Fruit fly (Drosophila melanogaster) whole organism, prepupa: ENCODE data around the gene Trmt112.

Experiments
- CG10631 ChIP-seq: fragments of 200-800 bp; sonication (Bioruptor generic); optimal IDR thresholded peaks from 2 replicates; lab custom pipeline; 2016; ENCODE audit warnings: missing biosample characterization, missing genetic modification characterization
- CG10669 ChIP-seq: fragments of 200-800 bp; sonication (Bioruptor generic); optimal IDR thresholded peaks from 3 replicates; lab custom pipeline; 2018; ENCODE audit warnings: missing biosample characterization, mild to moderate bottlenecking, missing genetic modification characterization, moderate library complexity
- CG11294 ChIP-seq: fragments of 200-800 bp; sonication (Bioruptor generic); IDR thresholded peaks from 2 replicates; pipeline ENCODE4 v1.3.6; 2022; ENCODE audit warnings: missing biosample characterization, missing genetic modification characterization
- CG11762 ChIP-seq: fragments of 200-800 bp; sonication (Bioruptor generic); optimal IDR thresholded peaks from 3 replicates; lab custom pipeline; 2016; ENCODE audit warnings: missing biosample characterization, missing genetic modification characterization; ENCODE audit not compliant: insufficient read depth
- CG11902 ChIP-seq: fragments of 200-800 bp; sonication (Bioruptor generic); optimal IDR thresholded peaks from 3 replicates; lab custom pipeline; 2016; ENCODE audit warnings: missing biosample characterization, missing genetic modification characterization
- CG15336 ChIP-seq: fragments of 200-800 bp; sonication (Bioruptor generic); IDR thresholded peaks from 2 replicates; pipeline ENCODE4 v1.3.6; 2022; ENCODE audit warnings: missing biosample characterization, missing genetic modification characterization
- CG3032 ChIP-seq: fragments of 200-800 bp; optimal IDR thresholded peaks from 2 replicates; lab custom pipeline; 2019; ENCODE audit warnings: missing biosample characterization, mild to moderate bottlenecking, missing genetic modification characterization, moderate library complexity
- CG31627 ChIP-seq: fragments of 200-800 bp; sonication (Bioruptor generic); optimal IDR thresholded peaks from 3 replicates; lab custom pipeline; 2016; ENCODE audit warnings: missing biosample characterization, missing genetic modification characterization
- CG34406 ChIP-seq: fragments of 200-800 bp; sonication (Bioruptor generic); optimal IDR thresholded peaks from 3 replicates; lab custom pipeline; 2016; ENCODE audit warnings: missing biosample characterization, missing genetic modification characterization
- CG4318 ChIP-seq: fragments of 200-800 bp; sonication (Bioruptor generic); optimal IDR thresholded peaks from 3 replicates; lab custom pipeline; 2017; ENCODE audit warnings: missing biosample characterization, mild to moderate bottlenecking, missing genetic modification characterization
- CG6163 ChIP-seq: fragments of 200-800 bp; sonication (Bioruptor generic); IDR thresholded peaks from 3 replicates; pipeline ENCODE4 v1.3.6; 2022; ENCODE audit warnings: missing biosample characterization, missing genetic modification characterization
- CG6276 ChIP-seq: fragments of 200-800 bp; sonication (Bioruptor generic); optimal IDR thresholded peaks from 2 replicates; lab custom pipeline; 2017; ENCODE audit warnings: missing biosample characterization, mild to moderate bottlenecking, missing genetic modification characterization
- CG6792 ChIP-seq: fragments of 200-800 bp; sonication (Bioruptor generic); optimal IDR thresholded peaks from 3 replicates; lab custom pipeline; 2016; ENCODE audit warnings: missing biosample characterization, missing genetic modification characterization
- CG6854 ChIP-seq: fragments of 200-800 bp; sonication (Bioruptor generic); optimal IDR thresholded peaks from 2 replicates; lab custom pipeline; 2017; ENCODE audit warnings: missing biosample characterization, mild to moderate bottlenecking, missing genetic modification characterization
- CG8119 ChIP-seq: fragments of 200-800 bp; sonication (Bioruptor generic); IDR thresholded peaks from 3 replicates; pipeline ENCODE4 v1.3.6; 2022; ENCODE audit warnings: missing biosample characterization, missing genetic modification characterization
- CG8319 ChIP-seq: fragments of 200-800 bp; sonication (Bioruptor generic); optimal IDR thresholded peaks from 3 replicates; lab custom pipeline; 2016; ENCODE audit warnings: missing biosample characterization, missing genetic modification characterization
- Eip75B ChIP-seq: fragments of 200-800 bp; sonication (Bioruptor generic); optimal IDR thresholded peaks from 3 replicates; lab custom pipeline; 2016; ENCODE audit warnings: missing biosample characterization, missing genetic modification characterization
- Eip78C ChIP-seq: fragments of 200-800 bp; sonication (Bioruptor generic); peaks from one replicate; lab custom pipeline; 2016; ENCODE audit warnings: missing biosample characterization, missing genetic modification characterization
- Ets21C ChIP-seq: fragments of 200-800 bp; sonication (Bioruptor generic); optimal IDR thresholded peaks from 3 replicates; lab custom pipeline; 2016; ENCODE audit warnings: missing biosample characterization, missing genetic modification characterization
- Hr38 ChIP-seq: sonication (Bioruptor generic); optimal IDR thresholded peaks from 2 replicates; lab custom pipeline; 2016; ENCODE audit warnings: missing biosample characterization, missing genetic modification characterization
- Hr4 ChIP-seq: fragments of 200-800 bp; sonication (Bioruptor generic); optimal IDR thresholded peaks from 3 replicates; lab custom pipeline; 2016; ENCODE audit warnings: missing biosample characterization, missing genetic modification characterization
- OdsH ChIP-seq: fragments of 200-800 bp; sonication (Bioruptor generic); optimal IDR thresholded peaks from 3 replicates; lab custom pipeline; 2016; ENCODE audit warnings: missing biosample characterization, missing genetic modification characterization
- Smox ChIP-seq: fragments of 200-800 bp; sonication (Bioruptor generic); optimal IDR thresholded peaks from 3 replicates; lab custom pipeline; 2016; ENCODE audit warnings: missing biosample characterization, missing genetic modification characterization
- Sox14 ChIP-seq: fragments of 200-800 bp; sonication (Bioruptor generic); optimal IDR thresholded peaks from 3 replicates; lab custom pipeline; 2016; ENCODE audit warnings: missing biosample characterization, missing genetic modification characterization
- achi ChIP-seq: fragments of 200-800 bp; sonication (Bioruptor generic); optimal IDR thresholded peaks from 3 replicates; lab custom pipeline; 2016; ENCODE audit warnings: missing biosample characterization, missing genetic modification characterization
- acj6 ChIP-seq: fragments of 200-800 bp; sonication (Bioruptor generic); optimal IDR thresholded peaks from 3 replicates; lab custom pipeline; 2016; ENCODE audit warnings: missing biosample characterization, missing genetic modification characterization
- cyc ChIP-seq: fragments of 200-800 bp; sonication (Bioruptor generic); optimal IDR thresholded peaks from 3 replicates; lab custom pipeline; 2016; ENCODE audit warnings: missing biosample characterization, missing genetic modification characterization
- eg ChIP-seq: fragments of 200-800 bp; sonication (Bioruptor generic); IDR thresholded peaks from 3 replicates; pipeline ENCODE4 v1.3.6; 2022; ENCODE audit warnings: missing biosample characterization, missing genetic modification characterization
- esn ChIP-seq: fragments of 200-800 bp; sonication (Bioruptor generic); optimal IDR thresholded peaks from 2 replicates; lab custom pipeline; 2016; ENCODE audit warnings: missing biosample characterization, mild to moderate bottlenecking, missing genetic modification characterization, moderate library complexity
- fd59A ChIP-seq: fragments of 200-800 bp; sonication (Bioruptor generic); optimal IDR thresholded peaks from 2 replicates; lab custom pipeline; 2017; ENCODE audit warnings: missing biosample characterization, mild to moderate bottlenecking, missing genetic modification characterization, missing genetic modification reagents
- fd85E ChIP-seq: fragments of 200-800 bp; sonication (Bioruptor generic); optimal IDR thresholded peaks from 3 replicates; lab custom pipeline; 2016; ENCODE audit warnings: missing biosample characterization, missing genetic modification characterization
- fkh ChIP-seq: fragments of 200-800 bp; sonication (Bioruptor generic); optimal IDR thresholded peaks from 3 replicates; lab custom pipeline; 2017; ENCODE audit warnings: missing biosample characterization, mild to moderate bottlenecking, missing genetic modification characterization, moderate library complexity
- lz ChIP-seq: fragments of 200-800 bp; sonication (Bioruptor generic); optimal IDR thresholded peaks from 3 replicates; lab custom pipeline; 2016; ENCODE audit warnings: missing biosample characterization, missing genetic modification characterization
- net ChIP-seq: fragments of 200-800 bp; sonication (Bioruptor generic); optimal IDR thresholded peaks from 3 replicates; lab custom pipeline; 2016; ENCODE audit warnings: missing biosample characterization, missing genetic modification characterization
- pdm3 ChIP-seq: fragments of 200-800 bp; sonication (Bioruptor generic); optimal IDR thresholded peaks from 3 replicates; lab custom pipeline; 2016; ENCODE audit warnings: missing biosample characterization, missing genetic modification characterization
- salr ChIP-seq, 2 experiments: fragments of 200-800 bp; sonication (Bioruptor generic); optimal IDR thresholded peaks; 3 replicates each; lab custom pipeline; 2016 to 2018; ENCODE audit warnings: missing biosample characterization in 2 of 2, missing genetic modification characterization in 2 of 2, mild to moderate bottlenecking in 1 of 2
- spab ChIP-seq: fragments of 200-800 bp; sonication (Bioruptor generic); optimal IDR thresholded peaks from 2 replicates; lab custom pipeline; 2017; ENCODE audit warnings: missing biosample characterization, mild to moderate bottlenecking, missing genetic modification characterization, missing genetic modification reagents
- ss ChIP-seq, 2 experiments: fragments of 200-800 bp; sonication (Bioruptor generic); optimal IDR thresholded peaks; 2 replicates in 1 of 2; 3 replicates in 1 of 2; lab custom pipeline; 2017 to 2018; ENCODE audit warnings: mild to moderate bottlenecking in 2 of 2, missing biosample characterization in 2 of 2, missing genetic modification characterization in 2 of 2, moderate library complexity in 1 of 2
- svp ChIP-seq: fragments of 200-800 bp; sonication (Bioruptor generic); peaks from one replicate; lab custom pipeline; 2016; ENCODE audit warnings: missing biosample characterization, missing genetic modification characterization
- vri ChIP-seq: fragments of 200-800 bp; sonication (Bioruptor generic); optimal IDR thresholded peaks from 3 replicates; lab custom pipeline; 2016; ENCODE audit warnings: missing biosample characterization, mild to moderate bottlenecking, missing genetic modification characterization

Trmt112 gene

DNA sequence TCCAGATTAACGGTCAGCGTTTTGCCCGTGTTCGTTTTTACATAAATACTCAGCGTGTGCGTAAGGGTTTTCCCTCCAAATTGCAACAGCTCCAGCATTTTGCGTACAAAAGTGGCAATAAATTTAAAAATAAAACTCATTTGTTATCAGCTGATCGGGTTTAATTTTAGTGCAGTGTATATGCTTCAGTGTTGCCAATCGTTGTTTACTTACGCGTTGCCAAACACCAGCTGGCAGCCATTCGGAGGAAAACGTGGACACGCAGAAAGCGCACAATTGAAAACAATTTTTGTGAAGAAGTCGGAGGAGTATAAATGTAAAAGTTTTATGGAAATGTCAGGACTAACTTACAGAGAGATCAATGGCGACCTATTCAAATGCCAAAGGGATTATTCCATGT lies 20.1 kb downstream of the Trmt112 start, which contains the start of the genes Targ3 and park (continued):
- no peak for TF ChIP-seq fd59A (GFP tag; lab: Kevin White, UChicago)
- TF ChIP-seq achi, result peak; percentile 22
- TF ChIP-seq salr (GFP tag; optimal IDR thresholded peaks at IDR 0.05; lab: Kevin White, UChicago), result no peak
- TF ChIP-seq esn, result peak; percentile 54
- TF ChIP-seq CG6792 (GFP tag; lab: Kevin White, UChicago), result no peak
- no peak for TF ChIP-seq CG3032
- no peak for TF ChIP-seq CG10669 (GFP tag; lab: Kevin White, UChicago)
- no peak for TF ChIP-seq Hr38
- no peak for TF ChIP-seq CG11294 (GFP tag; lab: Robert Waterston, UW)
- no peak for TF ChIP-seq eg (GFP tag; lab: Robert Waterston, UW)
- TF ChIP-seq CG6276 (GFP tag; lab: Kevin White, UChicago), result no peak
- no peak for TF ChIP-seq Ets21C (GFP tag; lab: Kevin White, UChicago)
- no peak for TF ChIP-seq CG8319 (GFP tag; lab: Kevin White, UChicago)
- peak; percentile 39 for TF ChIP-seq acj6 (GFP tag; lab: Kevin White, UChicago)
- TF ChIP-seq Smox (GFP tag; lab: Kevin White, UChicago), result peak; percentile 24
- TF ChIP-seq CG15336 (GFP tag; lab: Robert Waterston, UW), result no peak
- TF ChIP-seq pdm3 (GFP tag; lab: Kevin White, UChicago), result peak; percentile 31
- peak; percentile 13 for TF ChIP-seq Hr4
- no peak for TF ChIP-seq CG11762 (GFP tag; lab: Kevin White, UChicago)
- TF ChIP-seq spab (GFP tag; lab: Kevin White, UChicago), result no peak
- peak; percentile 43 for TF ChIP-seq vri (GFP tag; lab: Kevin White, UChicago)
- TF ChIP-seq svp, result no peak
- TF ChIP-seq Sox14 (GFP tag; lab: Kevin White, UChicago), result peak; percentile 40
- peak; percentile 12; the same call in 1 of the 3 replicates for TF ChIP-seq CG6163 (GFP tag; lab: Robert Waterston, UW)
- peak; percentile 20 for TF ChIP-seq CG10631
- TF ChIP-seq CG8119 (GFP tag; lab: Robert Waterston, UW), result no peak
- TF ChIP-seq Eip78C, result peak; percentile 33
- peak; percentile 7 for TF ChIP-seq lz (GFP tag; lab: Kevin White, UChicago)
- TF ChIP-seq fkh (GFP tag; lab: Kevin White, UChicago), result peak; percentile 100
- TF ChIP-seq CG31627, result peak; percentile 68
- TF ChIP-seq, all 60 proteins: peak for 20

DNA sequence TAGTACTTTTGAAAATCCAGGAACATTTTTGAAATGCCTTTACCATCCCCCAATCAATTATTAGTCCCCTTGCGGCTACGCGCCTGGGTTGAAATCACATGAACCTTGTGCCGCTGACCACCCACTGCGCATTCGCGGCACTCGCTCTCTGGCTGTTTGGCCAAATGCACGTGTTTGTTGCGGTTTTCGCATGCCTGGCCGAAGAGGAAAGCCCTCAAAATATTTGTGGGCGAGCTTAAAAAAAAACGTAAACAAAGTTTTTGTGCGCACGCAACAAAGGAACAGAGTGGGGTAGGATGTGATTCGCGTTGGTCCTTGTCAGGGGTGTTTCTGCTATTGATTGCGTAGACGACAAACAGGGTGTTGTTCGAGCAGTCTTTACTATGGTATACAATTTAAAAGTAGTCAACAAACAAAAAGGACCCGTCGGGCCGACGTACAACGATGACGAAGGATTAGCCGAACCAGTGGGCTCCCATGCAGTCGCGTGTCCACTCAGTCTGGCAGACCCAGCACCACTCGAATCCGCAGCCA lies 22.2 kb downstream of the Trmt112 start:
- TF ChIP-seq CG4318 (no peak), fd85E (GFP tag; lab: Kevin White, UChicago) (no peak), Eip75B (GFP tag; lab: Kevin White, UChicago) (no peak), Sox14 (GFP tag; lab: Kevin White, UChicago) (no peak), ss (GFP tag; optimal IDR thresholded peaks at IDR 0.05; lab: Kevin White, UChicago) (no peak), eg (GFP tag; lab: Robert Waterston, UW) (no peak), net (GFP tag; lab: Kevin White, UChicago) (no peak), vri (GFP tag; lab: Kevin White, UChicago) (no peak), CG34406 (GFP tag; lab: Kevin White, UChicago) (no peak), OdsH (GFP tag; lab: Kevin White, UChicago) (no peak), CG8319 (GFP tag; lab: Kevin White, UChicago) (no peak), cyc (GFP tag; lab: Kevin White, UChicago) (no peak), CG11902 (no peak), Smox (GFP tag; lab: Kevin White, UChicago) (no peak), CG6854 (GFP tag; lab: Kevin White, UChicago) (no peak), CG10669 (GFP tag; lab: Kevin White, UChicago) (no peak)
